Fruit fly (Drosophila melanogaster): ENCODE data around the gene Dyrk2.

Gene Dyrk2

DNA sequence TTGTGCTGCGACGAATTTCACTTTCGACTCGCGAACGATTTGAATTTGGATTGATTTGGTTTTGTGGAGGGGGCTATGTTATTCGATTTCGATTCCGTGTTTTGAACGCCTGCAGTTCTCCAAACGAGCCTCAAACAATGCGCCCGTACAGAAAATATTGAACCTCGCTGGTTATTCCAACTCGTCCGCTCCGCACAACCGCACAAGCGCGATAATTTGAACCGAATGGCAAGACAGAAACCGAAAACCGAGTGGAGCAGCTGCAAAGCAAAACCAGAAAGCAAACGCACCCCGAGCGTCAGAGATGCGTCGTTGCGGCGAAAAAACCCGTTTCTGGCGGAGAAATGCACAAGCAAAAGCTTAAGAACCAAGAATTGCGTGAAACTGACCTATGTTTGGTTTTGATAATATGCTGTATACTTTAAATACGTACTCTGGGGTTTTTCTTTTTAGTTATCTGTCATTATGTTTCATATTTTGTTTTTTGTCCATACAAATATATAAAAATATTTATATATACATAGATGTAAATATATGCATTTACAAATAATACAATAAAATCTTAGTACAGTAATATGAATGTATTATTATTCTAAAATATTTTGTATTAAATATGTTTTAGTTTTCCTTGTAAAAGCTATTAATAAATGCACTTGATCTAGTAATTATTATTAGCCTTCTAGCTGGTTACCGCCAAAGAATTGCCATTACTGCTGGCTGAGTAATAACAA is at the start of gene Dyrk2:
Gene Dyrk2 (minus strand): TSS at position 231 of the 731 bp plus-strand sequence.
- TF ChIP-seq CTCF (optimal IDR thresholded peaks at IDR 0.05): no peak
- no peak for TF ChIP-seq CG8478 (optimal IDR thresholded peaks at IDR 0.05)

DNA sequence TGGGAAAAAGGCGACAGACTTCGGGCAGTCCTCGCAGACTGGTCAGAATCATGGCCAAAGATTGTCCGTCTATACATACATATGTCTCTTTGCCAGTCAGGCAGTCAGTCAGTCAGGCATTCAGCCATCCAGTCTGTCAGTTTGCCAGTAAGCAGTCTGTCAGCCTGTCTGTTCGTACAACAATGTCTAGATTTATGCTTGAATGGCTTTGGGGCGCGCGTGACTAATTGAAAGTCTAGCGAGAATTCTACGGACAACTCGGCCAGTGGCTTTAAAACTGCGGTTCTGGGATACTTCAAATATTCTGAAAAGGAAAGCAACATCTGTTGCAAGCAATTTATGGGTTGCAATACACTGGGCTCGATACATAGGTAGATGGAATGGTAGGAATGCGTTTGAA is 46.8 kb upstream of the Dyrk2 start:
- no peak for TF ChIP-seq CG8478 (optimal IDR thresholded peaks at IDR 0.05)
- TF ChIP-seq CTCF (optimal IDR thresholded peaks at IDR 0.05): no peak

DNA sequence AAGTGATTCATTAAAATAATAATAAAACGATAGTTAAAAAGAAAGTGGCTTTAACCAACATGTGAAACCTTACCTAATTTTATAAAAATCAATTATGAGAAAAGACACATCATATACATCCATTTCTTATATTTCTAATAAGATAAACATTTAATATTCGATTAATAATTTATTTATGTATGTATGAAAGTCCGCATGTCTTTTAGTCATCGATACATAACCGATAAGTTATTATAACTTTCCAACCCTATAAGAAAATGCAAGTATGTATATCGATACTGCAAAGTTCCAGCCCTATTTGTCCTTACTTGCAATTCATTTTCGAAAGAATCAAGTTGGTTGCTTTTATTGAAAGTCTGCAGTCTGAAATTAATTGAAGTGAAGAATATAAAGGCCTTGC is 40.6 kb upstream of the Dyrk2 start, which contains the start of gene CG32971:
Gene CG32971 (plus strand): TSS at position 301 of the 400 bp plus-strand sequence.
- TF ChIP-seq CTCF (optimal IDR thresholded peaks at IDR 0.05) (no peak), CG8478 (optimal IDR thresholded peaks at IDR 0.05) (no peak)

DNA sequence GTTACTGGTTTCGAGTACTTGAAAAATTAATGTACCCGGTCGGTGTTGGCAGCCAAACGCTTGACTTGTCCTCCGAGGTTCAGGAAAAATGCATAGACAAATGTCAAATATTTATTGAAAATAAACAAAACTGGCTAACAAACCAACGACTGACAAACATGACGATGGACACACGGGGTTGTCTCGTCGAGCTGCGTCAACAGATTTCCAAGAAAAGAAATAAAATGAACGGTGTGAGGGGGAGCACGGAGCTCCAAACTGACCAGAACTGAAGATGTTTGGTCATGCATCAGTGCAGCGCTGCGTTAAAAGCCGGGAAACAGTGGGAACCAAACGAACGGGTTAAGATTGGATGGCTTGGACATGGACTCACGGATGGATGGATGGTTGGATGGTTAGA is 39.6 kb upstream of the Dyrk2 start:
- no peak for TF ChIP-seq CTCF (optimal IDR thresholded peaks at IDR 0.05)

DNA sequence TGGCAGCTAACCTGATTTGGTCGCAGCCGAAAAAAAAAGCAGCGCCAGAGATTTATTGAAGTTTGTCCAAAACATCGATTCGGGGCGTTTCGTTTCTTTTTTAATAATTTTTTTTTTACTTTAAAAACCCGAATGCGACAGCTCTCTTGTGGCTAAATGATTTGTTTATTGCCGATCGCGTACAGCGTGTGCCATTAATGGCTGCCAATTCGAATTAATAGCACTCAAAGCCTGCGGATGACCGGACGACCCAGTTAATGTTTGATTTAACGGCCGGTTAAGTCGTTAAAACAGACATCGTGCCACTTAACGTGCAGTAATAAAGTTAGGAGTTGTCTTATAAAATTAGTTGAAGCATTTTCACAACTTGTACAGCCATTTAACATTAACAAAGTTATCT is 37.5 kb upstream of the Dyrk2 start:
- TF ChIP-seq CTCF (optimal IDR thresholded peaks at IDR 0.05) (no peak), CG8478 (optimal IDR thresholded peaks at IDR 0.05) (no peak)

DNA sequence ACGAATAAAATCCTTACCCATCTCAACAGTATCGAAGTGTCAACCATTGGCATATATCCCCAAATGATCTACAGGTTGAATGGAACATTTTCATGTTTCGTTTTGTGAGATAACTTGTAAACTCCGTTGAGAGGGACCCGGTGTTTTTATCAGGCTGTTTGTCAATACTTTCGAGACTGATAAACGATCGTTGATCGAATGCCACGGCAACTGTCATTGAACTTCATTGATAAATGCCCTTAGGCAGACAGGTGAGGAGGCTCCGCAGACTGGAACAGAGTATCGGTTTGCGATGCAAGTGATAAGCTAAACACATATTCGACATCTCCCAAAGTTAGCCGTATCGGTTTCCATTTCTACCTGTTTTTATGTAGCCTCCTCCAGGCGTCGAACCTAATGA is 34.7 kb upstream of the Dyrk2 start:
- TF ChIP-seq CG8478 (optimal IDR thresholded peaks at IDR 0.05) (no peak), CTCF (optimal IDR thresholded peaks at IDR 0.05) (no peak)

DNA sequence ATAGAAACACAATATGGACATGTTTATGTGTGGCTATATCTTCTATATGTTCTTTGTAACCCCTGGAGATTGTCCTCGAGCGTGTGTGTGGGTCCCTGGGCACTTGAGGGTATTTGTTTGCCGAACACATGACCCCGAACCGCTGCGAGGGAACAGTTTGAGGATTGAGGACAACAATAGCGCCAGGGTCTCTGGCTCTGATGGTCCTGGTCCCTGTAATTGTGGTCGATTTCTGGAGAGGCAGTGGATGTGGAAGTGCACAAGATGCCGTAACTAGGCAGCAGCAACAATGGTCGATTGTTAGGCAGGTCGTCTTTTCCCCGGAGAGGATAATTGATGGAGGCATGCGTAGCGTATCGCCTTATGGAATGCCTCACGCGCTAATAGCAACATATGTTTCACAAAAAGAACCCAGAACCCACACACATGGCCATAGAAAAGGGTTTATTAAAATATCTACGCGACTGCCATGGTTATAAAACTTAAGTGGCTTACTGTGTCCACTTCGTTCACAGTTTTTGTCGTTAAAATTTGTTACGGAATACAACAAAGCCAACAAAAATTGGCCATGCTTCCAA is 31.2 kb upstream of the Dyrk2 start:
- TF ChIP-seq CTCF (optimal IDR thresholded peaks at IDR 0.05): no peak
- TF ChIP-seq CG8478 (optimal IDR thresholded peaks at IDR 0.05): no peak

DNA sequence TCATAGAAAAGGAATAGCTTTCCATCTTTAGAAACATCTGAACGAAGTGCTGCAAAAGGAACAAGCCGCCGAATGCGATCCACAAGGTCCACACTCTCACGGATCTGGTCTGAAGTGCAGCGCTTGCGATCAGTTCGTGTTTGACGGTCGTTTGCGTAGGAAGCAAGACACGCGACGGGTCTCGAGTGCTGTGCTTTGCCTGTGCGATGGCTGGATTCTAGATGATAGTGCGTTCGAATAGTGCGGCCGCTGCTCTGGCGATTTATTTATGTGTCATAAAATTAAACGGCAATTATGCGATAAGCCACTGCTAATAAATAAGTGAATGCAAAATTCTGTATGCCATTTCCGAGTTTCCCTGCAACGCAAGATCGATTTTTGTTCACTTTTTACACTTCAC is 29.0 kb upstream of the Dyrk2 start, which contains the start of gene wb:
Gene wb (plus strand): TSS at position 132 of the 400 bp plus-strand sequence.
- TF ChIP-seq CG8478 (optimal IDR thresholded peaks at IDR 0.05): no peak
- TF ChIP-seq CTCF (optimal IDR thresholded peaks at IDR 0.05): no peak

DNA sequence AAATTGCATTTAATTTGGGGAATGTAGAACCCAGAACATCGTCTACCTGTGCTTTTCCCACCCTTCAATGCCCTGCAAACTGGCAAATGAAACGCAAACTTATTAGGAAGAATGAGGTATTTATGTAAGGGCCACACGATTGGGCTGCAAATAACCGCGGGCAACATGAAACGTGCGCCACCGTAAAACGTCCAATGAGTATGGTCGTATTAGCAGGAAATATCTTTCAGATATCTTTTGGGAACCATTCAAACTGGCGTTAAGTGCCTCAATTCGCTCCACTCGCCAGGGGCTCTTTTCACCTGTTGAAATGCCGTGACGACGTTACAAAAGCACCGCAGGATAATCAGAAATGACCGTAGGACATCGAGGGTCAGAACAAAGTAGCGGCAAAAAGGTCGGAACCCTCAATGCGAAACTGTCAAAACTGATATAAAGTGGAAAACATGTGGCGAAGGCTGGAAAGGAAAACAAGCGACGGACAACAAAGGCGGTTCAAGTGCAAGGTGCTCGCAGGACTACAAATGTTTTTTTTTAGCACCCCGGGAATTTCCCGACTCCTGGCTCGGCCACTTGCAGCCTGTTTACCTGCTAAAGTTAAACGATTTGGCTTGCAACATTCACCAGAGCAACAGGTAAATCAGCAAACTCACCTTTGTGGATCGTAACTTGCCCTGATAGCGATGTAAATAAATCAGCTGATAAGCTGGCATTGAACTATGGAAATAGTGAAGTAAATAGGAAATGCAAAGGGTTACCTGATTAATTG is 28.0 kb upstream of the Dyrk2 start:
- TF ChIP-seq CTCF (optimal IDR thresholded peaks at IDR 0.05) (no peak), CG8478 (optimal IDR thresholded peaks at IDR 0.05) (no peak)

DNA sequence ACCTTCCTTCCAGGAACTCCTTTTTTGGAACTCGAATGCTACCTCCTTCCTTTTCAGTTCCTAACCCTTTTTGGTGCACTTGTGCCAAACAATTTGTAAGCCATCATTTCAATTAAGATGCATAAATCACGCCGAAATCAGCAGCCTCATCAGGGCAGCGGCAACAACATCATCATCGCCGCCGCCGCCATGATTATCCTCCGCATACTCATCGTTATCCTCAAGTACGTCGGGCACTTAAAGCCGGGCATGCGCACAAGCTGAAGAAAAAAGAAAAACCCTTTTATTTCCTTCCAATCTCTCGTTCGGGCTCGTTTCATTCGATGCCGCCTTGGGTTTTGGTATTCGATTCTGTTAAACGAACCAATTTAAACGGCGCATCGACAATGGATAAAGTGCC is 27.0 kb upstream of the Dyrk2 start:
- no peak for TF ChIP-seq CTCF (optimal IDR thresholded peaks at IDR 0.05)
- no peak for TF ChIP-seq CG8478 (optimal IDR thresholded peaks at IDR 0.05)

DNA sequence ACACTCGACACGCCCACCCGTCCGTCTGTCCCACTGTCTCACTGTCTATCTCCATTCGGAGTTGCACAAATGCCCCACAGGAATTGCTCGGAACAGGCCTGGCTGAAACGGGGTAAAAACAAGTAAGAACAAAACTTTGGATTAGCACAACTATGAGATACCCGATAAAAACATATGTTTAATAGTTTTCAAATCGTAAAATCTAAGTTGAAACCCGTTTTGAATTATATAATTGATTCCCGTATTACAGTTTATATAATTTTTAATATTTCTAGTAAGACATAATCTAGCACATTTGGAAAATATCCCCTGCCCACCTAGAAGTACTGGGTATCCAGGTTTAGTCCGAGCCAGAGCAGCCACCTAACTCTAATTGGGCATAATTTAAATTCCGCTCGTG is 25.9 kb upstream of the Dyrk2 start:
- TF ChIP-seq CTCF (optimal IDR thresholded peaks at IDR 0.05): no peak
- no peak for TF ChIP-seq CG8478 (optimal IDR thresholded peaks at IDR 0.05)

DNA sequence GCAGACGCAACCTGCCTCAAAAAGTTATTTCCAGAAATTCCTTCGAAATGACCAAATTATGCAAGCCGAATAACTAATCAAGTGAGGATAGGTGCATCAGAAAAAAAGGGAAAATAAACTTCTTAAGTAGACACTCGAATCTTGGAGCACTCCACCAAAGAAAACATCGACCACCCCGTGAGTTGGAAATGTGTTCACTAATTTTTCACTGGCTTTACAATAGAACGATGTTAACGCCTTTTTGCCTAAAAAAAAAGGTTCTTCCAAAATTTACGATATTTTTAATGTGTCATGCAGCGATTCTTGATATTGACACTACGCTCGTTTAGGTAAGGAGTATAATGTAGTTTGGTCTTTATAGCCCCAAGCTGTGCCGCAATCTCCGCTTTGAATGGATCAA is 24.7 kb upstream of the Dyrk2 start:
- TF ChIP-seq CTCF (optimal IDR thresholded peaks at IDR 0.05): no peak
- TF ChIP-seq CG8478 (optimal IDR thresholded peaks at IDR 0.05): no peak

DNA sequence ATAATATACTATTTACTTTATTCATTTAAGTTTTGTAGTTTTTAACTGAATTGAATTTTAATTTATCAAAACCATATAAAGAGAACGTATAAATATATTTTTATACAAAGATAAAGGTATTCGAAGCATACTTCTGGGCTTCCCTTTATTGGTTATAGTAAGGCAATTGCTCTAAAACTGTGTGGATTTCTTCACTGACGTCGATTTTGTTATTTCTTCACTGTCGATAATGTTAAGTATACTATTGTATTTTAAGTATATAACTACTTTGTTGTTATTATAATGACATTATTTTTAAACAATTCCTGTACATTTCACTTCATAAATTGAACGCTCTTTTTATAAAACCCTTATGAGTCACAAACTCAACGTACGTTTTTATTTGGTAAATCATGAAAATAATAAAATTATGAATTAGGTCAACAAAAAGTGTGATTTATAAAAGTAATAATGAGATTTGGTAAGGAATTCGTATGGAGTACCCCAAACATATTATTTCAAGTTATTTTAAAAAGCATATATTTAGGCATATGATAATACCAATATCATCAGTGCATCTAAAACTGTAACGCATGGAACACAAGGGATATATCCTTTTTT is 18.4 kb upstream of the Dyrk2 start:
- TF ChIP-seq CG8478 (optimal IDR thresholded peaks at IDR 0.05) (no peak), CTCF (optimal IDR thresholded peaks at IDR 0.05) (no peak)

DNA sequence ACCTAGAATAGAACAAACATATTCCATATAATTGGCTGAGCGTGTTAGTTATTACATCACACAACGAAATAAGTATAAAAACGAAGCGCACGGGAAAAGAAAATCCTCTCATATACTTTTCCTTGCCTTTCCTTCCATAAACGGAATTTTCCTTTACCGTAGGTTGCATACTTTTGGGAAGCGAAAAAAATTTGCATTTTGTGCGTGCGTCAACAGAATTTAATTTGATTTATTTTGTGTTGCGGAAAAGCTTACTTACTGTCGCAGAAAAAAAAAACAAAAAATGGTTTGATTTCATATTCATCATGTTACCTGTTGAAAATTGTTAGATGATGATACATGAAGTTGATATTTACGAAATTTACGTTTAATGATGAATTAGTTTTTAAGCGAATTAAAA is 17.9 kb upstream of the Dyrk2 start:
- TF ChIP-seq CG8478 (optimal IDR thresholded peaks at IDR 0.05): no peak
- no peak for TF ChIP-seq CTCF (optimal IDR thresholded peaks at IDR 0.05)

DNA sequence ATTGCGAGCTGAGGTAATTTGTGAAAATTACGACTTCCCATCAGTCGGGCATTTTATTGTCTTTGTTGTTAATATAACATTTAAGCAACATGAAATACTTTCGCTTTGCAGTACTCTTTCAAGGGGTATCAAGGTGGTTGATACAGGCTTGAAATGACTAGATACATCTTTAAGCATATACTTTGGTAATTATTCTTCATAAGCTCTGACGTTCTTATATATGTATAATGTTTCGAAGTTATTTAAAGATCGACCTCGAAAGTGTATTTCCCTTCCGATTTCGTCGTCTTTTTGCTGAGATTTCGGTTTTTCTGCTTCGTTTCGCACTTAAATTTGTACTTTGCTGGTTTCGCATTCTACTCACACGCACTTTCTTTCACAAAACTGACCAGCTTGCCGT is 13.9 kb upstream of the Dyrk2 start:
- TF ChIP-seq CTCF (optimal IDR thresholded peaks at IDR 0.05): no peak
- no peak for TF ChIP-seq CG8478 (optimal IDR thresholded peaks at IDR 0.05)
